Fruit fly (Drosophila melanogaster) Kc167 (cell line): ENCODE results near the gene CG6000.

Experiments used
- Myc ChIP-seq: fragments of >200 bp; optimal IDR thresholded peaks from 2 replicates; lab custom pipeline; 2017; ENCODE audit warnings: missing external identifiers
- Sin3A ChIP-seq: fragments of >200 bp; optimal IDR thresholded peaks from 2 replicates; lab custom pipeline; 2018; ENCODE audit warnings: missing external identifiers
- h ChIP-seq: fragments of >200 bp; optimal IDR thresholded peaks from 3 replicates; lab custom pipeline; 2018; ENCODE audit warnings: missing external identifiers
- insv ChIP-seq: fragments of >200 bp; optimal IDR thresholded peaks from 3 replicates; lab custom pipeline; 2018; ENCODE audit warnings: missing external identifiers
- psq ChIP-seq: fragments of >200 bp; optimal IDR thresholded peaks from 2 replicates; lab custom pipeline; 2017; ENCODE audit warnings: missing external identifiers
- ttk ChIP-seq: sonication (Bioruptor generic); optimal IDR thresholded peaks from 2 replicates; lab custom pipeline; 2017; ENCODE audit warnings: missing external identifiers

- TF ChIP-seq insv (lab: Kevin White, UChicago) (no peak), psq (lab: Kevin White, UChicago) (peak; percentile 93), h (lab: Kevin White, UChicago) (no peak), Sin3A (no peak), ttk (lab: Kevin White, UChicago) (no peak), Myc (lab: Kevin White, UChicago) (no peak)
Observed at dm6 chr3R:24047226-24047976, 6.8 kb upstream of the CG6000 start, which contains the start of gene CG5986.
